Fruit fly (Drosophila melanogaster): ENCODE measurements around the gene Hmx.

Hmx gene

dm6 chr3R:17549985-17550384, 8.7 kb upstream of the Hmx start:
- TF ChIP-seq dmrt93B (GFP tag; optimal IDR thresholded peaks at IDR 0.05) (no peak), foxo (GFP tag; optimal IDR thresholded peaks at IDR 0.05) (no peak), woc (GFP tag; optimal IDR thresholded peaks at IDR 0.05) (no peak), sage (GFP tag; optimal IDR thresholded peaks at IDR 0.05) (no peak), Jra (GFP tag; optimal IDR thresholded peaks at IDR 0.05) (no peak), lola (GFP tag; optimal IDR thresholded peaks at IDR 0.05) (no peak), jim (GFP tag; optimal IDR thresholded peaks at IDR 0.05) (no peak), N (GFP tag; optimal IDR thresholded peaks at IDR 0.05) (no peak), CG9705 (GFP tag; optimal IDR thresholded peaks at IDR 0.05) (no peak), Dif (GFP tag; optimal IDR thresholded peaks at IDR 0.05; ENCODE audit: partially characterized antibody) (no peak), Myc (optimal IDR thresholded peaks at IDR 0.05) (no peak), tai (GFP tag; optimal IDR thresholded peaks at IDR 0.05) (no peak), Abd-B (GFP tag; optimal IDR thresholded peaks at IDR 0.05) (no peak), CrebA (GFP tag; optimal IDR thresholded peaks at IDR 0.05; ENCODE audit: borderline replicate concordance) (no peak), Hr83 (GFP tag; optimal IDR thresholded peaks at IDR 0.05; ENCODE audit: poor library complexity, severe bottlenecking) (no peak), Hr78 (GFP tag; optimal IDR thresholded peaks at IDR 0.05) (no peak), Vsx2 (GFP tag; optimal IDR thresholded peaks at IDR 0.05; ENCODE audit: partially characterized antibody) (no peak), dsf (GFP tag; optimal IDR thresholded peaks at IDR 0.05; ENCODE audit: borderline replicate concordance) (no peak), rgr (GFP tag; optimal IDR thresholded peaks at IDR 0.05) (no peak), pan (optimal IDR thresholded peaks at IDR 0.05) (no peak)

dm6 chr3R:17550827-17551468, 7.8 kb upstream of the Hmx start:
- TF ChIP-seq sv (GFP tag; optimal IDR thresholded peaks at IDR 0.05): peak; percentile 24
- no peak for TF ChIP-seq Dif (GFP tag; optimal IDR thresholded peaks at IDR 0.05; ENCODE audit: partially characterized antibody)

DNA sequence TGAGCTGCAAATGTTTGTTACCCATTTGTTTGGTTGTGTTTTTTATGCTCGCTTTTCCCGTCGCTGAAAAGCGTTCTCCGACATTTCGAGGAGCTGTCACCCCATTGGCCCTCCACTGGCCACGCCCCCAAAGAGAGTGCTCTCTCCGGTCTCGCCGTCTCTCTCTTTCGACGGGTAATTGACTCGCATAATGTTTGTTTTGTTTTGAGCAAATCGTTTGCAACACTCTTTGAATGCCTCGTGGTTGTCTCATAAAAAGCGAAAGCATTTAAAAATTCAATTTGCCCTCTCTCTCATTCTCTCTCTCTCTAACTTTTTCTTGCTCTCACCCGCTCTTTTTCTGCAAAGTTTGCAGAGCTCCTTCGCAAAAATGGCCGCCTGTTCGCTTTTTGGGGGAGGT, 1.2 kb upstream of the Hmx start:
- TF ChIP-seq pan (optimal IDR thresholded peaks at IDR 0.05): no peak
- TF ChIP-seq dl (GFP tag; optimal IDR thresholded peaks at IDR 0.05; ENCODE audit: insufficient read depth in 1 of 2, partially characterized antibody in 2 of 2): peak in 1 of 2 experiments; percentile 6

dm6 chr3R:17561175-17561574, 2.4 kb downstream of the Hmx start:
- TF ChIP-seq jim (GFP tag; optimal IDR thresholded peaks at IDR 0.05) (no peak), HLH106 (tag; optimal IDR thresholded peaks at IDR 0.05) (peak; percentile 3), rgr (GFP tag; optimal IDR thresholded peaks at IDR 0.05) (peak; percentile 14), h (GFP tag; optimal IDR thresholded peaks at IDR 0.05) (peak; percentile 13), foxo (GFP tag; optimal IDR thresholded peaks at IDR 0.05) (peak in 1 of 2 experiments; percentile 23), fru (GFP tag; optimal IDR thresholded peaks at IDR 0.05) (peak; percentile 13), CrebA (GFP tag; optimal IDR thresholded peaks at IDR 0.05; ENCODE audit: borderline replicate concordance) (no peak), psq (GFP tag; optimal IDR thresholded peaks at IDR 0.05) (no peak), OdsH (GFP tag; optimal IDR thresholded peaks at IDR 0.05) (no peak)

DNA sequence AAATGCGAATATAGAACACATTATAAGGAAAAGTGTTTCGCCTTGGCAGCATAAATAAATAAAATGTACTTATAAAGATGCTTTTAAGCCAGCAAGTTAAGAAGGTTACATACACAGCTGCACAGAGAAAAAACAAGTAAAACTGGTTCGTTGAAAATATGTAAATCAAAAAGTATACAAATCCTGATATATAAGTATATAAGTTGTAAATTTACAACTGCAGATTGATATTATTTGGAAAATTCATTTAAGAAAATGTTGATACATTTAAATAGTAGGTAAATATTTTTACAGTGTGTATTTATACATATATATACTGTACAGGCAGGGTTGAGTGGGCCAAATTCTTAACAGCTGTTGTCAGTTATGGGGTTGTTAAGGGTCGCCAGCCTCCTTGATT, 6.1 kb downstream of the Hmx start:
- TF ChIP-seq sv (GFP tag; optimal IDR thresholded peaks at IDR 0.05) (no peak), Hr83 (GFP tag; optimal IDR thresholded peaks at IDR 0.05; ENCODE audit: poor library complexity, severe bottlenecking) (no peak), tai (GFP tag; optimal IDR thresholded peaks at IDR 0.05) (no peak), fru (GFP tag; optimal IDR thresholded peaks at IDR 0.05) (no peak), jim (GFP tag; optimal IDR thresholded peaks at IDR 0.05) (no peak)

- TF ChIP-seq Hr83 (GFP tag; optimal IDR thresholded peaks at IDR 0.05; ENCODE audit: poor library complexity, severe bottlenecking) (no peak), Dfd (GFP tag; optimal IDR thresholded peaks at IDR 0.05) (peak; percentile 85)
Measured at dm6 chr3R:17566619-17567489, 8.1 kb downstream of the Hmx start.
